Fruit fly (Drosophila melanogaster): Measurements from ENCODE around the gene RhoGAP15B.

Gene RhoGAP15B

DNA sequence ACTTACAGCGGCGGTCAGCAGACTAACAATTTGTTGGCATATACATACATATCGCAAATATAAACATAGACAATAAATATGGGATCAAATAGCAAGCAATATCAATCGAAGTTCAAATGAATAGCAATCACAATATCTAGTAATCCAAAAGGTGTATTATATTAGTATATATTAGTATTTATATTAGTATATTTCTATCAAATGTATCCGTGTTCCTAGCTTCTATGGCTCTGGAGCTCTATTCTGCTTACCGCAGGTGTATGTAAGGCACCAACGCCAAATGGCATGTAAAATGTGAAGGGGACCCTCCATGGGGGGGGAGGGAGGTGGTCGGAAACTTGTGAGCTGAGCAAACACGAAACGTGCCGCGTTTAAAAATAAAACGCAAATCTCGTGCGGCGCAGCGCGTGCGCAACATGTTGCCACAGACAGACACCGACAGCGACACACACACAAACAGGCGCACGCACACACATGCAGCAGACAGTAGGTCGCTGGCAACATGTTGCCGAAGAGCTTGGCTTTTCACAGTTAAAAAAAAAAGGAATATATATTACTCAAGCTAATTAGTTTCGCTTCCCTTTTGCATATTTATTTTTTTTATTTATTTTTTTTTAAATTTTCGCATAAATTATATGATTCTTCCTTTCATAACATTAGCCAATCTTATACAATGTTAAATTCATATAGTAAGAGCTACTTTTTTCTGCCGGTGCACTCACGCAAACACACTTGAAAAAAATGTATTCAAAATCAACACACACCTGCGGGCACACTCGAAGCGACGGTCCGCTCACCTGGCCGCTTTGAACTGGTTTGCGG, 12.4 kb upstream of the RhoGAP15B start (continued):
- TF ChIP-seq fd96Cb (tag; optimal IDR thresholded peaks at IDR 0.05) = peak; percentile 68
- peak; percentile 83 for TF ChIP-seq crol (GFP tag; IDR thresholded peaks at IDR 0.05)
- TF ChIP-seq hkb (optimal IDR thresholded peaks at IDR 0.05) = no peak
- peak; percentile 79 for TF ChIP-seq hkb (GFP tag; IDR thresholded peaks at IDR 0.05)
- 0 out of 3 replicates have a peak, but pooled peaks have one; percentile 32 for TF ChIP-seq Dbx (GFP tag; IDR thresholded peaks at IDR 0.05)
- TF ChIP-seq CG17912 (GFP tag; optimal IDR thresholded peaks at IDR 0.05) = no peak
- peak; percentile 84 for TF ChIP-seq HLH3B (GFP tag; IDR thresholded peaks at IDR 0.05)
- peak; percentile 35 for TF ChIP-seq Nf-YC (tag; optimal IDR thresholded peaks at IDR 0.05)
- peak; percentile 79 for TF ChIP-seq CG31441 (GFP tag; IDR thresholded peaks at IDR 0.05)
- no peak for TF ChIP-seq CG12236 (GFP tag; optimal IDR thresholded peaks at IDR 0.05)
- TF ChIP-seq ro (GFP tag; IDR thresholded peaks at IDR 0.05) = peak; percentile 53
- TF ChIP-seq CG13424 (tag; optimal IDR thresholded peaks at IDR 0.05) = peak; percentile 76
- TF ChIP-seq CkIIα-i1 (GFP tag; IDR thresholded peaks at IDR 0.05) = no peak
- TF ChIP-seq twi (tag; optimal IDR thresholded peaks at IDR 0.05) = no peak
- no peak; the same call in none of the 2 replicates for TF ChIP-seq sob (GFP tag; IDR thresholded peaks at IDR 0.05)
- TF ChIP-seq CG9797 (GFP tag; optimal IDR thresholded peaks at IDR 0.05) = no peak
- TF ChIP-seq CG15601 (tag; optimal IDR thresholded peaks at IDR 0.05) = peak; percentile 55
- TF ChIP-seq amos (GFP tag; IDR thresholded peaks at IDR 0.05; ENCODE audit: partially characterized antibody) = no peak
- TF ChIP-seq gro (GFP tag; optimal IDR thresholded peaks at IDR 0.05) = no peak
- TF ChIP-seq GATAe (GFP tag; conservative IDR thresholded peaks at IDR 0.05) = no peak
- TF ChIP-seq Ets65A (GFP tag) = no peak
- TF ChIP-seq otp (GFP tag; IDR thresholded peaks at IDR 0.05) = no peak
- TF ChIP-seq dati (GFP tag; IDR thresholded peaks at IDR 0.05) = no peak
- peak; percentile 55 for TF ChIP-seq peb (GFP tag; IDR thresholded peaks at IDR 0.05)
- TF ChIP-seq stc (GFP tag; IDR thresholded peaks at IDR 0.05) = peak; percentile 81
- peak; percentile 55 for TF ChIP-seq CG14667 (GFP tag; IDR thresholded peaks at IDR 0.05)
- peak; percentile 37; the same call in 2 of the 3 replicates for TF ChIP-seq CG3726 (GFP tag; IDR thresholded peaks at IDR 0.05)
- TF ChIP-seq CG18619 (GFP tag; optimal IDR thresholded peaks at IDR 0.05) = peak; percentile 31
- TF ChIP-seq bsh (GFP tag; optimal IDR thresholded peaks at IDR 0.05) = peak; percentile 27 to 67
- no peak for TF ChIP-seq CG10462 (GFP tag; optimal IDR thresholded peaks at IDR 0.05)
- TF ChIP-seq ato (GFP tag; IDR thresholded peaks at IDR 0.05; ENCODE audit: partially characterized antibody) = no peak
- peak; percentile 32 for TF ChIP-seq Camta (GFP tag; optimal IDR thresholded peaks at IDR 0.05)
- TF ChIP-seq sug (tag; optimal IDR thresholded peaks at IDR 0.05) = peak; percentile 37
- peak; percentile 18; the same call in 1 of the 3 replicates for TF ChIP-seq CG2889 (GFP tag; IDR thresholded peaks at IDR 0.05)
- peak; percentile 2 for TF ChIP-seq CG2875 (GFP tag; optimal IDR thresholded peaks at IDR 0.05)
- TF ChIP-seq sr (GFP tag; IDR thresholded peaks at IDR 0.05) = no peak
- TF ChIP-seq pb (GFP tag; optimal IDR thresholded peaks at IDR 0.05) = no peak
- TF ChIP-seq caup (GFP tag; optimal IDR thresholded peaks at IDR 0.05; ENCODE audit: severe bottlenecking) = peak; percentile 44
- peak; percentile 78 for TF ChIP-seq CG17359 (tag; optimal IDR thresholded peaks at IDR 0.05)
- TF ChIP-seq Tbp (GFP tag; optimal IDR thresholded peaks at IDR 0.05) = no peak
- peak; percentile 64 for TF ChIP-seq Oli (tag; optimal IDR thresholded peaks at IDR 0.05)
- TF ChIP-seq CG12219 (GFP tag; optimal IDR thresholded peaks at IDR 0.05) = peak; percentile 27
- peak; percentile 6 for TF ChIP-seq CG16863 (GFP tag; optimal IDR thresholded peaks at IDR 0.05)
- TF ChIP-seq H15 (GFP tag; IDR thresholded peaks at IDR 0.05) = peak; percentile 60; the same call in 2 of the 3 replicates
- TF ChIP-seq fd102C (GFP tag; optimal IDR thresholded peaks at IDR 0.05) = no peak
- TF ChIP-seq CG33557 (GFP tag; optimal IDR thresholded peaks at IDR 0.05) = no peak
- no peak for TF ChIP-seq rib (GFP tag; IDR thresholded peaks at IDR 0.05)
- TF ChIP-seq p53 (GFP tag; optimal IDR thresholded peaks at IDR 0.05) = no peak
- TF ChIP-seq pita (GFP tag; optimal IDR thresholded peaks at IDR 0.05) = no peak
- TF ChIP-seq org-1 (GFP tag; optimal IDR thresholded peaks at IDR 0.05) = peak; percentile 19

Data from whole organism, embryonic.